Worm (Caenorhabditis elegans): ENCODE results near the gene gpa-9.

DNA sequence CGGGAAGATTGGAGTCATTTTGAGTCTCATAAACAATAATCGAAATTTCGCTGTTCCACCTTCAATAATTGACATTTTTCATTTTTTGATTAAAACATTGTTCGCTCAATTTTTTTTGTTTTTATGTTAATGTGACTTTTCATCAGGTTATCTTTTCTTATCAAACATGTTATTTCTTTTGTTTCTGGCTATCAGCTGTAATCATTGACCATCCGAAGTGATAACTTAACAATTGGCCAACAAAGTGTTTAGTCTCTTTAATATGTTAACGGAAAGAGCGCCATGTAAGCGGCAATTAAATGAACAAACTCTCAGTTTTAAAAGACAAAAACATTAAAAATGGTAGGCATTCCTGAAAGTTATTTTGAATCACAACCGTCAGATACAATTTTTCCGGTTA, 15.1 kb downstream of the gpa-9 start:
- TF ChIP-seq lin-15B (tag; optimal IDR thresholded peaks at IDR 0.05) (no peak), nhr-76 (tag; optimal IDR thresholded peaks at IDR 0.05) (no peak), ceh-16 (tag; optimal IDR thresholded peaks at IDR 0.05) (no peak), snpc-4 (tag; optimal IDR thresholded peaks at IDR 0.05) (no peak), unc-62 (GFP tag; optimal IDR thresholded peaks at IDR 0.05) (no peak), unc-39 (tag; optimal IDR thresholded peaks at IDR 0.05) (no peak), skn-1 (tag; optimal IDR thresholded peaks at IDR 0.05) (no peak), elt-3 (tag; optimal IDR thresholded peaks at IDR 0.05) (no peak), fkh-10 (GFP tag; optimal IDR thresholded peaks at IDR 0.05) (no peak), pha-4 (tag; optimal IDR thresholded peaks at IDR 0.05) (no peak), ama-1 (optimal IDR thresholded peaks at IDR 0.05) (no peak)
